Fruit fly (Drosophila melanogaster): Measurements from ENCODE around the gene Noc1.

Noc1 gene

dm6 chr3L:11113198-11114197 is 38.9 kb downstream of the Noc1 start, which contains the start of gene Sod1 (continued):
- TF ChIP-seq Optix (GFP tag; IDR thresholded peaks at IDR 0.05) (no peak), CG7357 (GFP tag; IDR thresholded peaks at IDR 0.05) (peak; percentile 71), Med (GFP tag) (peak; percentile 65), cg (GFP tag; optimal IDR thresholded peaks at IDR 0.05) (peak; percentile 30), bab2 (GFP tag; optimal IDR thresholded peaks at IDR 0.05) (no peak), Xrp1 (GFP tag; IDR thresholded peaks at IDR 0.05) (peak; percentile 22; the same call in 1 of the 2 replicates), knrl (GFP tag; IDR thresholded peaks at IDR 0.05; ENCODE audit: partially characterized antibody) (peak; percentile 12; the same call in 1 of the 3 replicates), lola (GFP tag; optimal IDR thresholded peaks at IDR 0.05) (no peak), MBD-R2 (GFP tag; IDR thresholded peaks at IDR 0.05) (peak; percentile 41; the same call in 1 of the 2 replicates), CG13624 (GFP tag; optimal IDR thresholded peaks at IDR 0.05) (peak; percentile 2), CG2120 (GFP tag; optimal IDR thresholded peaks at IDR 0.05) (peak; percentile 6), CG3726 (GFP tag; IDR thresholded peaks at IDR 0.05) (no peak), CG16813 (GFP tag; IDR thresholded peaks at IDR 0.05; ENCODE audit: partially characterized antibody) (no peak; the same call in 2 of the 3 replicates), Drgx (GFP tag; IDR thresholded peaks at IDR 0.05) (0 out of 2 replicates have a peak, but pooled peaks have one; percentile 19), ham (GFP tag; IDR thresholded peaks at IDR 0.05) (no peak), Abd-B (GFP tag; optimal IDR thresholded peaks at IDR 0.05) (no peak), CG2116 (GFP tag; optimal IDR thresholded peaks at IDR 0.05) (peak; percentile 16), CG5180 (GFP tag; optimal IDR thresholded peaks at IDR 0.05) (no peak), Lpt (GFP tag; optimal IDR thresholded peaks at IDR 0.05) (no peak), ci (GFP tag; IDR thresholded peaks at IDR 0.05) (no peak), stc (GFP tag; IDR thresholded peaks at IDR 0.05) (0 out of 2 replicates have a peak, but pooled peaks have one; percentile 22), lov (optimal IDR thresholded peaks at IDR 0.05) (no peak), lov (GFP tag; IDR thresholded peaks at IDR 0.05) (no peak), CG5245 (GFP tag; optimal IDR thresholded peaks at IDR 0.05) (no peak), Kr (GFP tag; optimal IDR thresholded peaks at IDR 0.05) (no peak), zen (tag; optimal IDR thresholded peaks at IDR 0.05) (no peak), grn (GFP tag; optimal IDR thresholded peaks at IDR 0.05) (no peak), Dip3 (GFP tag; optimal IDR thresholded peaks at IDR 0.05) (no peak), Neu2 (GFP tag; optimal IDR thresholded peaks at IDR 0.05; ENCODE audit: borderline replicate concordance) (no peak), CG11093 (GFP tag; IDR thresholded peaks at IDR 0.05) (no peak), Dll (GFP tag; IDR thresholded peaks at IDR 0.05; ENCODE audit: partially characterized antibody) (no peak), bowl (GFP tag; IDR thresholded peaks at IDR 0.05) (no peak), wor (GFP tag; IDR thresholded peaks at IDR 0.05) (no peak), CG4617 (GFP tag; optimal IDR thresholded peaks at IDR 0.05; ENCODE audit: borderline replicate concordance) (peak; percentile 40), psq (GFP tag; optimal IDR thresholded peaks at IDR 0.05) (no peak), CG2202 (tag; optimal IDR thresholded peaks at IDR 0.05) (no peak), zen2 (GFP tag; IDR thresholded peaks at IDR 0.05; ENCODE audit: partially characterized antibody) (no peak), esg (GFP tag; conservative IDR thresholded peaks at IDR 0.05) (no peak), chm (GFP tag; IDR thresholded peaks at IDR 0.05) (no peak), CG13424 (tag; optimal IDR thresholded peaks at IDR 0.05) (no peak), CG31441 (GFP tag; IDR thresholded peaks at IDR 0.05) (no peak), vvl (GFP tag; IDR thresholded peaks at IDR 0.05) (0 out of 2 replicates have a peak, but pooled peaks have one; percentile 41), kah (GFP tag; optimal IDR thresholded peaks at IDR 0.05) (no peak), ems (GFP tag; optimal IDR thresholded peaks at IDR 0.05) (no peak), CG3995 (GFP tag; optimal IDR thresholded peaks at IDR 0.05) (peak; percentile 89), Gug (GFP tag; IDR thresholded peaks at IDR 0.05) (no peak), CG32767 (GFP tag; IDR thresholded peaks at IDR 0.05) (no peak), CG4854 (GFP tag; optimal IDR thresholded peaks at IDR 0.05) (no peak), ranshi (GFP tag; IDR thresholded peaks at IDR 0.05) (no peak)
